Worm (Caenorhabditis elegans) whole organism, L3 larva: ENCODE measurements around the gene acaa-2.

Experiments used
- hmg-11 ChIP-seq: sonication (generic microtip); optimal IDR thresholded peaks from 2 replicates; lab custom pipeline; 2016; ENCODE audit warnings: missing genetic modification characterization, missing compliant biosample characterization
- mdl-1 ChIP-seq: fragments of 150-350 bp; optimal IDR thresholded peaks from 2 replicates; lab custom pipeline; 2014; ENCODE audit warnings: missing biosample characterization, missing genetic modification characterization
- nhr-11 ChIP-seq: fragments of 150-350 bp; optimal IDR thresholded peaks from 2 replicates; lab custom pipeline; 2014; ENCODE audit warnings: missing biosample characterization, missing genetic modification characterization
- nhr-28 ChIP-seq: fragments of 150-350 bp; optimal IDR thresholded peaks from 2 replicates; lab custom pipeline; 2014; ENCODE audit warnings: missing biosample characterization, missing genetic modification characterization
- pqm-1 ChIP-seq: fragments of 150-350 bp; optimal IDR thresholded peaks from 2 replicates; lab custom pipeline; 2017; ENCODE audit warnings: missing biosample characterization, missing genetic modification characterization, inconsistent platforms
- snpc-4 ChIP-seq: fragments of 150-350 bp; optimal IDR thresholded peaks from 2 replicates; lab custom pipeline; 2014; ENCODE audit warnings: missing biosample characterization, missing genetic modification characterization
- tbx-2 ChIP-seq: sonication (generic microtip); optimal IDR thresholded peaks from 2 replicates; lab custom pipeline; 2016; ENCODE audit warnings: mild to moderate bottlenecking, missing genetic modification characterization, missing compliant biosample characterization
- ztf-11 ChIP-seq: fragments of 150-350 bp; optimal IDR thresholded peaks from 2 replicates; lab custom pipeline; 2014; ENCODE audit warnings: missing biosample characterization, missing genetic modification characterization
- ztf-4 ChIP-seq: fragments of 150-350 bp; optimal IDR thresholded peaks from 2 replicates; lab custom pipeline; 2014; ENCODE audit warnings: missing biosample characterization, missing genetic modification characterization

ce11 chrIII:13305537-13305936 lies 39.2 kb upstream of the acaa-2 start:
- TF ChIP-seq pqm-1 (tag; lab: Kevin White, UChicago) (no peak), ztf-4 (tag; lab: Kevin White, UChicago) (no peak), ztf-11 (tag; lab: Kevin White, UChicago) (no peak), tbx-2 (no peak), nhr-28 (no peak), nhr-11 (tag; lab: Kevin White, UChicago) (no peak), mdl-1 (tag; lab: Kevin White, UChicago) (no peak), hmg-11 (tag; lab: Kevin White, UChicago) (no peak), snpc-4 (tag; lab: Kevin White, UChicago) (no peak)
